Worm (Caenorhabditis elegans) whole organism, L4/young adult: Measurements from ENCODE around the gene sysm-1.

Source experiments
- W03F9.2 ChIP-seq: fragments of 150-350 bp; optimal IDR thresholded peaks from 2 replicates; lab custom pipeline; 2014; ENCODE audit warnings: missing biosample characterization, missing genetic modification characterization
- dao-5 ChIP-seq: sonication (generic microtip); optimal IDR thresholded peaks from 2 replicates; lab custom pipeline; 2016; ENCODE audit warnings: missing genotype, missing genetic modification characterization, moderate library complexity, missing compliant biosample characterization
- him-1 ChIP-seq: sonication (generic microtip); optimal IDR thresholded peaks from 2 replicates; lab custom pipeline; 2016; ENCODE audit warnings: missing genotype, missing genetic modification reagents, missing genetic modification characterization, missing compliant biosample characterization

sysm-1 gene

ce11 chrII:9114972-9115371 is 32.0 kb upstream of the sysm-1 start:
- TF ChIP-seq W03F9.2 (tag; lab: Kevin White, UChicago) (no peak), dao-5 (tag; lab: Kevin White, UChicago) (no peak), him-1 (tag; lab: Kevin White, UChicago) (no peak)

- TF ChIP-seq him-1 (tag; lab: Kevin White, UChicago) (no peak), W03F9.2 (tag; lab: Kevin White, UChicago) (no peak), dao-5 (tag; lab: Kevin White, UChicago) (no peak)
Observed at ce11 chrII:9113759-9114158, 30.8 kb upstream of the sysm-1 start.

- TF ChIP-seq him-1 (tag; lab: Kevin White, UChicago) (peak; percentile 4), dao-5 (tag; lab: Kevin White, UChicago) (no peak), W03F9.2 (tag; lab: Kevin White, UChicago) (peak; percentile 62)
Observed at ce11 chrII:9112851-9113250, 29.9 kb upstream of the sysm-1 start, which contains the start of gene jun-1. Gene jun-1 (plus strand): TSS chrII:9113157.

ce11 chrII:9111471-9112016 is 28.6 kb upstream of the sysm-1 start:
- no peak for TF ChIP-seq W03F9.2 (tag; lab: Kevin White, UChicago)
- TF ChIP-seq dao-5 (tag; lab: Kevin White, UChicago): no peak
- TF ChIP-seq him-1 (tag; lab: Kevin White, UChicago): no peak

- TF ChIP-seq W03F9.2 (tag; lab: Kevin White, UChicago): no peak
- TF ChIP-seq dao-5 (tag; lab: Kevin White, UChicago): no peak
- TF ChIP-seq him-1 (tag; lab: Kevin White, UChicago): no peak
Observed at ce11 chrII:9108905-9109551, 26.0 kb upstream of the sysm-1 start, which contains the start of gene T24H10.4. Gene T24H10.4 (plus strand): TSS chrII:9109534.

- TF ChIP-seq him-1 (tag; lab: Kevin White, UChicago) (no peak), dao-5 (tag; lab: Kevin White, UChicago) (no peak), W03F9.2 (tag; lab: Kevin White, UChicago) (no peak)
Observed at ce11 chrII:9108443-9108842, 25.4 kb upstream of the sysm-1 start, which contains the start of gene dnj-23. Gene dnj-23 (minus strand): TSS chrII:9108600.

ce11 chrII:9107095-9107769 is 24.2 kb upstream of the sysm-1 start, which contains the start of gene dyrb-1:
Gene dyrb-1 (minus strand): TSS chrII:9107145.
- TF ChIP-seq dao-5 (tag; lab: Kevin White, UChicago) (no peak), W03F9.2 (tag; lab: Kevin White, UChicago) (no peak), him-1 (tag; lab: Kevin White, UChicago) (no peak)

- no peak for TF ChIP-seq dao-5 (tag; lab: Kevin White, UChicago)
- no peak for TF ChIP-seq W03F9.2 (tag; lab: Kevin White, UChicago)
- TF ChIP-seq him-1 (tag; lab: Kevin White, UChicago): no peak
Observed at ce11 chrII:9100798-9101197, 17.8 kb upstream of the sysm-1 start, which contains the start of gene T24H10.5. Gene T24H10.5 (plus strand): TSS chrII:9101098.

ce11 chrII:9099017-9099416 is 16.0 kb upstream of the sysm-1 start, which contains the start of gene T24H10.1:
Gene T24H10.1 (plus strand): TSS chrII:9099371.
- TF ChIP-seq W03F9.2 (tag; lab: Kevin White, UChicago) (peak; percentile 36), him-1 (tag; lab: Kevin White, UChicago) (peak; percentile 45), dao-5 (tag; lab: Kevin White, UChicago) (no peak)

- TF ChIP-seq W03F9.2 (tag; lab: Kevin White, UChicago) (no peak), dao-5 (tag; lab: Kevin White, UChicago) (no peak), him-1 (tag; lab: Kevin White, UChicago) (no peak)
Observed at ce11 chrII:9098505-9098904, 15.5 kb upstream of the sysm-1 start, which contains the start of gene clh-5. Gene clh-5 (minus strand): TSS chrII:9098605.

ce11 chrII:9097302-9097701 is 14.3 kb upstream of the sysm-1 start:
- TF ChIP-seq W03F9.2 (tag; lab: Kevin White, UChicago) (no peak), dao-5 (tag; lab: Kevin White, UChicago) (no peak), him-1 (tag; lab: Kevin White, UChicago) (no peak)

ce11 chrII:9094247-9094790 is 11.3 kb upstream of the sysm-1 start:
- TF ChIP-seq dao-5 (tag; lab: Kevin White, UChicago) (no peak), W03F9.2 (tag; lab: Kevin White, UChicago) (peak; percentile 42), him-1 (tag; lab: Kevin White, UChicago) (no peak)

ce11 chrII:9093584-9093983 is 10.6 kb upstream of the sysm-1 start, which contains the start of gene C07H4.1:
Gene C07H4.1 (minus strand): TSS chrII:9093684.
- TF ChIP-seq W03F9.2 (tag; lab: Kevin White, UChicago) (no peak), dao-5 (tag; lab: Kevin White, UChicago) (no peak), him-1 (tag; lab: Kevin White, UChicago) (no peak)
